Worm (Caenorhabditis elegans): Measurements from ENCODE around the gene F19G12.3.

ce11 chrX:1464699-1465098, 40.1 kb downstream of the F19G12.3 start, which contains the start of gene D1005.6:
- TF ChIP-seq nhr-77 (tag; optimal IDR thresholded peaks at IDR 0.05), result no peak
- no peak for TF ChIP-seq nhr-76 (tag; optimal IDR thresholded peaks at IDR 0.05)

Data from whole organism, L1 larva.